Worm (Caenorhabditis elegans) whole organism, L1 larva: Measurements from ENCODE around the gene C16C8.17.

Experiments
- C04F5.9 ChIP-seq: sonication (generic microtip); optimal IDR thresholded peaks from 2 replicates; lab custom pipeline; 2016; ENCODE audit warnings: missing genetic modification characterization, missing compliant biosample characterization
- C16A3.4 ChIP-seq: fragments of 150-350 bp; optimal IDR thresholded peaks from 2 replicates; lab custom pipeline; 2014; ENCODE audit warnings: missing biosample characterization, missing genetic modification characterization
- F16B12.6 ChIP-seq: fragments of 150-350 bp; optimal IDR thresholded peaks from 2 replicates; lab custom pipeline; 2014; ENCODE audit warnings: missing biosample characterization, missing genetic modification characterization
- aly-2 ChIP-seq: fragments of 150-350 bp; optimal IDR thresholded peaks from 2 replicates; lab custom pipeline; 2014; ENCODE audit warnings: missing biosample characterization, missing genetic modification characterization
- ama-1 ChIP-seq: fragments of 150-350 bp; optimal IDR thresholded peaks from 2 replicates; lab custom pipeline; 2014
- ceh-8 ChIP-seq: fragments of 200-800 bp; sonication (Bioruptor generic); optimal IDR thresholded peaks from 2 replicates; lab custom pipeline; 2018; ENCODE audit warnings: mild to moderate bottlenecking, missing genetic modification characterization, moderate library complexity, missing compliant biosample characterization
- ceh-88 ChIP-seq: fragments of 200-800 bp; sonication (Bioruptor generic); IDR thresholded peaks from 2 replicates; pipeline ENCODE4 v1.3.6; 2022; ENCODE audit warnings: missing genetic modification characterization, missing compliant biosample characterization
- ceh-90 ChIP-seq: sonication (generic microtip); optimal IDR thresholded peaks from 2 replicates; lab custom pipeline; 2016; ENCODE audit warnings: missing genetic modification characterization, missing compliant biosample characterization
- dpl-1 ChIP-seq, 3 experiments: fragments of 150-350 bp in 2 of 3; sonication (generic microtip) in 1 of 3; optimal IDR thresholded peaks; 2 replicates each; lab custom pipeline; 2014 to 2017; ENCODE audit warnings: missing biosample characterization in 3 of 3, missing genetic modification characterization in 3 of 3, missing genetic modification reagents in 3 of 3
- dsc-1 ChIP-seq: sonication (generic microtip); optimal IDR thresholded peaks from 2 replicates; lab custom pipeline; 2016; ENCODE audit warnings: mild to moderate bottlenecking, missing genetic modification characterization, missing compliant biosample characterization
- efl-1 ChIP-seq, 4 experiments: fragments of 150-350 bp; optimal IDR thresholded peaks in 3 of 4; peaks in 1 of 4; 1 replicate in 1 of 4; 2 replicates in 3 of 4; lab custom pipeline; 2014; ENCODE audit warnings: missing biosample characterization in 2 of 4, missing genetic modification characterization in 2 of 4, missing genetic modification reagents in 2 of 4
- efl-3 ChIP-seq: fragments of 200-800 bp; sonication (Bioruptor generic); optimal IDR thresholded peaks from 2 replicates; lab custom pipeline; 2018; ENCODE audit warnings: mild to moderate bottlenecking, missing genetic modification characterization, missing compliant biosample characterization
- egl-13 ChIP-seq: sonication (generic microtip); optimal IDR thresholded peaks from 2 replicates; lab custom pipeline; 2016; ENCODE audit warnings: missing genotype, missing genetic modification reagents, missing genetic modification characterization, missing compliant biosample characterization
- egl-27 ChIP-seq, 2 experiments: fragments of 150-350 bp in 1 of 2; sonication (generic microtip); optimal IDR thresholded peaks; 3 replicates each; lab custom pipeline; 2017 to 2018; ENCODE audit warnings: missing biosample characterization in 2 of 2, missing genetic modification characterization in 2 of 2, missing genetic modification reagents in 2 of 2
- elt-3 ChIP-seq, 6 experiments: fragments of 150-350 bp in 1 of 6; sonication (generic microtip); optimal IDR thresholded peaks; 2 replicates each; lab custom pipeline; 2017 to 2018; ENCODE audit warnings: missing biosample characterization in 6 of 6, missing genetic modification characterization in 6 of 6, inconsistent platforms in 1 of 6
- ets-5 ChIP-seq: fragments of 200-800 bp; sonication (Bioruptor generic); IDR thresholded peaks from 2 replicates; pipeline ENCODE4 v1.3.6; 2022; ENCODE audit warnings: missing genetic modification characterization, missing compliant biosample characterization
- fkh-10 ChIP-seq: sonication (generic microtip); optimal IDR thresholded peaks from 2 replicates; lab custom pipeline; 2017; ENCODE audit warnings: missing biosample characterization, missing genetic modification reagents, missing genetic modification characterization
- grh-1 ChIP-seq: fragments of 200-800 bp; sonication (Bioruptor generic); IDR thresholded peaks from 2 replicates; pipeline ENCODE4 v1.3.6; 2022; ENCODE audit warnings: missing genetic modification reagents, missing genetic modification characterization, missing compliant biosample characterization
- hlh-4 ChIP-seq: sonication (generic microtip); optimal IDR thresholded peaks from 2 replicates; lab custom pipeline; 2016; ENCODE audit warnings: mild to moderate bottlenecking, missing genetic modification characterization, missing compliant biosample characterization
- hpl-2 ChIP-seq: fragments of 150-350 bp; optimal IDR thresholded peaks from 2 replicates; lab custom pipeline; 2014; ENCODE audit warnings: missing biosample characterization, missing genetic modification reagents, missing genetic modification characterization
- isw-1 ChIP-seq: fragments of 200-800 bp; sonication (Bioruptor generic); IDR thresholded peaks from 2 replicates; pipeline ENCODE4 v1.3.6; 2022; ENCODE audit warnings: missing genetic modification characterization, missing compliant biosample characterization
- lin-13 ChIP-seq: fragments of 150-350 bp; optimal IDR thresholded peaks from 2 replicates; lab custom pipeline; 2014; ENCODE audit warnings: missing biosample characterization, missing genetic modification reagents, missing genetic modification characterization
- lin-15B ChIP-seq: fragments of 150-350 bp; sonication (generic microtip); optimal IDR thresholded peaks from 3 replicates; lab custom pipeline; 2014; ENCODE audit warnings: missing biosample characterization, missing genetic modification characterization
- lir-3 ChIP-seq: sonication (generic microtip); optimal IDR thresholded peaks from 2 replicates; lab custom pipeline; 2016; ENCODE audit warnings: mild to moderate bottlenecking, missing genetic modification characterization, moderate library complexity, missing compliant biosample characterization; ENCODE audit not compliant: poor library complexity
- mdl-1 ChIP-seq, 2 experiments: fragments of 150-350 bp; optimal IDR thresholded peaks; 2 replicates each; lab custom pipeline; 2014 to 2017; ENCODE audit warnings: missing biosample characterization in 2 of 2, missing genetic modification characterization in 2 of 2, inconsistent platforms in 1 of 2
- mef-2 ChIP-seq: fragments of 150-350 bp; optimal IDR thresholded peaks from 2 replicates; lab custom pipeline; 2014; ENCODE audit warnings: missing biosample characterization, missing genetic modification characterization
- mep-1 ChIP-seq: fragments of 150-350 bp; optimal IDR thresholded peaks from 2 replicates; lab custom pipeline; 2014; ENCODE audit warnings: missing biosample characterization, missing genetic modification characterization
- nhr-12 ChIP-seq: sonication (generic microtip); optimal IDR thresholded peaks from 2 replicates; lab custom pipeline; 2017; ENCODE audit warnings: missing biosample characterization, missing genetic modification characterization
- nhr-28 ChIP-seq: fragments of 150-350 bp; optimal IDR thresholded peaks from 2 replicates; lab custom pipeline; 2014; ENCODE audit warnings: missing biosample characterization, missing genetic modification characterization
- nhr-47 ChIP-seq: sonication (generic microtip); optimal IDR thresholded peaks from 2 replicates; lab custom pipeline; 2016; ENCODE audit warnings: mild to moderate bottlenecking, missing genetic modification characterization, moderate library complexity, missing compliant biosample characterization
- nhr-71 ChIP-seq: sonication (generic microtip); optimal IDR thresholded peaks from 2 replicates; lab custom pipeline; 2016; ENCODE audit warnings: mild to moderate bottlenecking, missing genetic modification characterization, moderate library complexity, missing compliant biosample characterization
- nhr-85 ChIP-seq: sonication (generic microtip); peaks from one replicate; lab custom pipeline; 2016; ENCODE audit warnings: missing genetic modification characterization, inconsistent platforms, missing compliant biosample characterization
- nhr-90 ChIP-seq: sonication (generic microtip); optimal IDR thresholded peaks from 2 replicates; lab custom pipeline; 2016; ENCODE audit warnings: mild to moderate bottlenecking, missing genetic modification characterization, missing compliant biosample characterization; ENCODE audit not compliant: poor library complexity
- pag-3 ChIP-seq: sonication (generic microtip); optimal IDR thresholded peaks from 2 replicates; lab custom pipeline; 2017; ENCODE audit warnings: missing genetic modification characterization, mild to moderate bottlenecking, missing compliant biosample characterization, antibody characterized with exemption, borderline replicate concordance; ENCODE audit not compliant: insufficient read depth
- pax-3 ChIP-seq: fragments of 200-800 bp; sonication (Bioruptor generic); optimal IDR thresholded peaks from 2 replicates; lab custom pipeline; 2018; ENCODE audit warnings: mild to moderate bottlenecking, missing genetic modification characterization, moderate library complexity, missing compliant biosample characterization
- pqm-1 ChIP-seq: sonication (generic microtip); optimal IDR thresholded peaks from 3 replicates; lab custom pipeline; 2017; ENCODE audit warnings: missing biosample characterization, missing genetic modification characterization
- skn-1 ChIP-seq: fragments of 150-350 bp; optimal IDR thresholded peaks from 2 replicates; lab custom pipeline; 2014; ENCODE audit warnings: missing biosample characterization, missing genetic modification characterization
- snpc-4 ChIP-seq: fragments of 150-350 bp; optimal IDR thresholded peaks from 2 replicates; lab custom pipeline; 2014; ENCODE audit warnings: missing biosample characterization, missing genetic modification characterization
- snu-23 ChIP-seq: sonication (generic microtip); optimal IDR thresholded peaks from 2 replicates; lab custom pipeline; 2016; ENCODE audit warnings: missing genetic modification characterization, missing compliant biosample characterization
- sox-4 ChIP-seq: sonication (generic microtip); optimal IDR thresholded peaks from 2 replicates; lab custom pipeline; 2016; ENCODE audit warnings: missing genetic modification characterization, missing compliant biosample characterization
- tbx-2 ChIP-seq: sonication (generic microtip); optimal IDR thresholded peaks from 2 replicates; lab custom pipeline; 2016; ENCODE audit warnings: missing genetic modification characterization, missing compliant biosample characterization
- unc-130 ChIP-seq: fragments of 150-350 bp; optimal IDR thresholded peaks from 2 replicates; lab custom pipeline; 2017; ENCODE audit warnings: missing biosample characterization, missing genetic modification characterization, inconsistent platforms
- unc-30 ChIP-seq: sonication (generic microtip); optimal IDR thresholded peaks from 2 replicates; lab custom pipeline; 2017; ENCODE audit warnings: missing biosample characterization, missing genetic modification characterization
- unc-62 ChIP-seq: fragments of 150-350 bp; optimal IDR thresholded peaks from 2 replicates; lab custom pipeline; 2014; ENCODE audit warnings: missing biosample characterization, missing genetic modification reagents, missing genetic modification characterization
- unc-86 ChIP-seq: sonication (generic microtip); optimal IDR thresholded peaks from 2 replicates; lab custom pipeline; 2016; ENCODE audit warnings: missing genetic modification characterization, missing compliant biosample characterization
- unc-98 ChIP-seq: fragments of 200-800 bp; sonication (Bioruptor generic); IDR thresholded peaks from 2 replicates; pipeline ENCODE4 v1.3.6; 2022; ENCODE audit warnings: missing genetic modification characterization, missing compliant biosample characterization
- vab-15 ChIP-seq: sonication (generic microtip); optimal IDR thresholded peaks from 2 replicates; lab custom pipeline; 2017; ENCODE audit warnings: missing genotype, mild to moderate bottlenecking, missing genetic modification characterization, missing compliant biosample characterization
- xbp-1 ChIP-seq: sonication (generic microtip); optimal IDR thresholded peaks from 2 replicates; lab custom pipeline; 2016; ENCODE audit warnings: missing genetic modification characterization, missing compliant biosample characterization
- zag-1 ChIP-seq: fragments of 150-350 bp; optimal IDR thresholded peaks from 2 replicates; lab custom pipeline; 2014; ENCODE audit warnings: missing biosample characterization, missing genetic modification characterization
- ztf-11 ChIP-seq, 2 experiments: sonication (generic microtip); optimal IDR thresholded peaks; 2 replicates each; lab custom pipeline; 2016 to 2017; ENCODE audit warnings: missing genetic modification characterization in 2 of 2, missing biosample characterization in 1 of 2, missing compliant biosample characterization in 1 of 2
- ztf-4 ChIP-seq: fragments of 150-350 bp; optimal IDR thresholded peaks from 2 replicates; lab custom pipeline; 2014; ENCODE audit warnings: missing biosample characterization, missing genetic modification characterization

Gene C16C8.17

ce11 chrII:3481584-3481983 is 41.0 kb downstream of the C16C8.17 start, which contains the start of gene Y49F6B.8:
Gene Y49F6B.8, minus strand, starts transcription at chrII:3481684.
- no peak for TF ChIP-seq ets-5 (GFP tag; lab: Robert Waterston, UW)
- no peak for TF ChIP-seq ama-1 (lab: Kevin White, UChicago)
- TF ChIP-seq nhr-47 (tag; lab: Kevin White, UChicago) = no peak
- TF ChIP-seq F16B12.6 = no peak
- no peak for TF ChIP-seq snu-23
- TF ChIP-seq pag-3 (tag; lab: Kevin White, UChicago) = no peak
- TF ChIP-seq unc-86 = no peak
- TF ChIP-seq mef-2 (tag; lab: Kevin White, UChicago) = no peak
- TF ChIP-seq ztf-11 (tag; optimal IDR thresholded peaks at IDR 0.05; lab: Kevin White, UChicago) = no peak
- no peak for TF ChIP-seq unc-130 (tag; lab: Kevin White, UChicago)
- no peak for TF ChIP-seq pax-3 (tag; lab: Kevin White, UChicago)
- TF ChIP-seq efl-1 (optimal IDR thresholded peaks at IDR 0.05; lab: Kevin White, UChicago) = no peak
- no peak for TF ChIP-seq efl-1 (GFP tag; optimal IDR thresholded peaks at IDR 0.05 in 1 of 2; lab: Kevin White, UChicago)
- no peak for TF ChIP-seq nhr-71 (tag; lab: Kevin White, UChicago)
- TF ChIP-seq mep-1 (tag; lab: Kevin White, UChicago) = no peak
- no peak for TF ChIP-seq C16A3.4
- no peak for TF ChIP-seq nhr-85
- no peak for TF ChIP-seq dpl-1 (GFP tag; optimal IDR thresholded peaks at IDR 0.05; lab: Kevin White, UChicago)
- TF ChIP-seq, all 84 proteins: peak for 0

ce11 chrII:3482231-3482630 is 41.6 kb downstream of the C16C8.17 start, which contains the start of gene smu-2:
Gene smu-2, plus strand, starts transcription at chrII:3482408.
- TF ChIP-seq unc-30 (tag; lab: Kevin White, UChicago) (no peak), egl-13 (tag; lab: Kevin White, UChicago) (peak; percentile 25), C16A3.4 (peak; percentile 56), ztf-4 (no peak), unc-62 (GFP tag; lab: Kevin White, UChicago) (no peak), unc-98 (GFP tag; lab: Robert Waterston, UW) (peak; percentile 68), ceh-88 (no peak), grh-1 (no peak), hpl-2 (no peak), nhr-12 (tag; lab: Kevin White, UChicago) (no peak), ztf-11 (tag; optimal IDR thresholded peaks at IDR 0.05; lab: Kevin White, UChicago) (peak in 1 of 2 experiments; percentile 77), ceh-90 (tag; lab: Kevin White, UChicago) (peak; percentile 84), xbp-1 (tag; lab: Kevin White, UChicago) (peak; percentile 62), isw-1 (GFP tag; lab: Robert Waterston, UW) (peak; percentile 68), lin-15B (peak; percentile 88), vab-15 (tag; lab: Kevin White, UChicago) (peak; percentile 68), nhr-85 (peak; percentile 83), snpc-4 (tag; lab: Kevin White, UChicago) (peak; percentile 41), dsc-1 (tag; lab: Kevin White, UChicago) (no peak), tbx-2 (tag; lab: Kevin White, UChicago) (peak; percentile 71), nhr-90 (tag; lab: Kevin White, UChicago) (peak; percentile 68), zag-1 (no peak), aly-2 (tag; lab: Kevin White, UChicago) (no peak), egl-27 (tag; optimal IDR thresholded peaks at IDR 0.05; lab: Kevin White, UChicago) (no peak), pqm-1 (tag; lab: Kevin White, UChicago) (no peak), nhr-28 (tag; lab: Kevin White, UChicago) (no peak), fkh-10 (GFP tag; lab: Kevin White, UChicago) (peak; percentile 44), mef-2 (tag; lab: Kevin White, UChicago) (no peak), mep-1 (tag; lab: Kevin White, UChicago) (peak; percentile 68), ceh-8 (GFP tag; lab: Kevin White, UChicago) (no peak), C04F5.9 (peak; percentile 67), skn-1 (tag; lab: Kevin White, UChicago) (peak; percentile 37), lin-13 (GFP tag; lab: Kevin White, UChicago) (peak; percentile 28), efl-3 (no peak), ets-5 (GFP tag; lab: Robert Waterston, UW) (no peak), elt-3 (tag; optimal IDR thresholded peaks at IDR 0.05; lab: Kevin White, UChicago) (no peak), unc-130 (tag; lab: Kevin White, UChicago) (no peak), sox-4 (tag; lab: Kevin White, UChicago) (peak; percentile 66), lir-3 (tag; lab: Kevin White, UChicago) (peak; percentile 87), mdl-1 (tag; optimal IDR thresholded peaks at IDR 0.05; lab: Kevin White, UChicago) (no peak), hlh-4 (tag; lab: Kevin White, UChicago) (no peak)
